Fruit fly (Drosophila melanogaster): Measurements from ENCODE around the gene CG33191.

Gene CG33191

dm6 chr3R:8785451-8785850 lies 5.7 kb upstream of the CG33191 start:
- TF ChIP-seq CG17801 (GFP tag; optimal IDR thresholded peaks at IDR 0.05; ENCODE audit: partially characterized antibody): no peak

dm6 chr3R:8784788-8785187 lies 5.1 kb upstream of the CG33191 start:
- TF ChIP-seq CG17801 (GFP tag; optimal IDR thresholded peaks at IDR 0.05; ENCODE audit: partially characterized antibody): no peak

dm6 chr3R:8780689-8781088 lies 966 bp upstream of the CG33191 start, which contains the start of gene CG33189:
TSS of gene CG33189 (minus strand) at chr3R:8780789.
- no peak for TF ChIP-seq CG17801 (GFP tag; optimal IDR thresholded peaks at IDR 0.05; ENCODE audit: partially characterized antibody)

dm6 chr3R:8773135-8773534 lies 6.6 kb downstream of the CG33191 start, which contains the start of gene CG34301:
TSS of gene CG34301 (plus strand) at chr3R:8773435.
- no peak for TF ChIP-seq CG17801 (GFP tag; optimal IDR thresholded peaks at IDR 0.05; ENCODE audit: partially characterized antibody)

- no peak for TF ChIP-seq CG17801 (GFP tag; optimal IDR thresholded peaks at IDR 0.05; ENCODE audit: partially characterized antibody)
Measured at dm6 chr3R:8772591-8772990, 7.1 kb downstream of the CG33191 start, which contains the start of gene CG13318. TSS of gene CG13318 (minus strand) at chr3R:8772691.

- TF ChIP-seq CG17801 (GFP tag; optimal IDR thresholded peaks at IDR 0.05; ENCODE audit: partially characterized antibody): no peak
Measured at dm6 chr3R:8769094-8769493, 10.6 kb downstream of the CG33191 start, which contains the start of gene CG8236. TSS of gene CG8236 (plus strand) at chr3R:8769394.

dm6 chr3R:8767998-8768397 lies 11.7 kb downstream of the CG33191 start, which contains the start of the genes CG34135 and CG11768:
TSS of gene CG34135 (minus strand) at chr3R:8768191.
TSS of gene CG11768 (minus strand) at chr3R:8768200.
- TF ChIP-seq CG17801 (GFP tag; optimal IDR thresholded peaks at IDR 0.05; ENCODE audit: partially characterized antibody): no peak

- TF ChIP-seq CG17801 (GFP tag; optimal IDR thresholded peaks at IDR 0.05; ENCODE audit: partially characterized antibody): no peak
Measured at dm6 chr3R:8748776-8749126, 31.0 kb downstream of the CG33191 start.

- TF ChIP-seq CG17801 (GFP tag; optimal IDR thresholded peaks at IDR 0.05; ENCODE audit: partially characterized antibody): peak; percentile 91
Measured at dm6 chr3R:8747871-8748775, 31.6 kb downstream of the CG33191 start.

dm6 chr3R:8747134-8747870 lies 32.4 kb downstream of the CG33191 start, which contains the start of the genes CG9801 and Nasp:
TSS of gene CG9801 (minus strand) at chr3R:8747675.
TSS of gene Nasp (plus strand) at chr3R:8747798.
- TF ChIP-seq CG17801 (GFP tag; optimal IDR thresholded peaks at IDR 0.05; ENCODE audit: partially characterized antibody): no peak

dm6 chr3R:8746354-8746753 lies 33.4 kb downstream of the CG33191 start:
- TF ChIP-seq CG17801 (GFP tag; optimal IDR thresholded peaks at IDR 0.05; ENCODE audit: partially characterized antibody): peak; percentile 78

- peak; percentile 38 for TF ChIP-seq CG17801 (GFP tag; optimal IDR thresholded peaks at IDR 0.05; ENCODE audit: partially characterized antibody)
Measured at dm6 chr3R:8744198-8744597, 35.5 kb downstream of the CG33191 start.

dm6 chr3R:8742661-8743060 lies 37.1 kb downstream of the CG33191 start:
- TF ChIP-seq CG17801 (GFP tag; optimal IDR thresholded peaks at IDR 0.05; ENCODE audit: partially characterized antibody): no peak

dm6 chr3R:8741941-8742340 lies 37.8 kb downstream of the CG33191 start:
- TF ChIP-seq CG17801 (GFP tag; optimal IDR thresholded peaks at IDR 0.05; ENCODE audit: partially characterized antibody): no peak

dm6 chr3R:8741248-8741647 lies 38.5 kb downstream of the CG33191 start:
- no peak for TF ChIP-seq CG17801 (GFP tag; optimal IDR thresholded peaks at IDR 0.05; ENCODE audit: partially characterized antibody)
